Fruit fly (Drosophila melanogaster): ENCODE measurements around the gene RhoGEF3.
A peak's percentile ranks its signal among the peaks of the same experiment; 100 is the strongest.

RhoGEF3 gene

DNA sequence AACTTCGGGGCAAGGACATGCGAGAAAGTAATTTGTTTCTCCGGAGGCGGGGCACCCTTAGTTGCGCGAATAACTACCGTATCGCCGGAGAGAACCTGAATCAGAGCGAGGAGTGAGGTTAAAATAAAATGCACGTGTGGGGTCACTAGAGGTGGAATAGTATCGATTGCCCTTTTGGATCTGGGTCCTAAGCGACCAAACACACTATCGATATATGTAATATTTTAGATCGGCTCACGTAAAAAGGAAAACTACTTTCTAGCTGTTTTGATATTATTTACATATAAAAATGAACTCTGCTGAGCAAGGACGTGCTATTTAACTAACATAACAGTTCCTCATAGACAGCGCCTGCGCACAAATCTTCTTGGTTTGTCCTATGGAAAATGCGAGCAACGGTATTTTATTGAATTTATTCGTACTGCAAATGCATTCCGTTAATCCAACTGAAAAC lies 14.5 kb upstream of the RhoGEF3 start (continued):
- TF ChIP-seq CG13775 (GFP tag; optimal IDR thresholded peaks at IDR 0.05) (no peak), CG12071 (GFP tag; optimal IDR thresholded peaks at IDR 0.05) (no peak), CG6854 (GFP tag; optimal IDR thresholded peaks at IDR 0.05) (peak; percentile 6), scrt (GFP tag; optimal IDR thresholded peaks at IDR 0.05) (no peak), CG17568 (GFP tag; optimal IDR thresholded peaks at IDR 0.05) (no peak), kni (GFP tag; optimal IDR thresholded peaks at IDR 0.05) (peak; percentile 1), lola (GFP tag; optimal IDR thresholded peaks at IDR 0.05) (no peak), gro (GFP tag; optimal IDR thresholded peaks at IDR 0.05) (no peak), ab (GFP tag; optimal IDR thresholded peaks at IDR 0.05) (no peak), eyg (GFP tag; optimal IDR thresholded peaks at IDR 0.05) (no peak), Fer1 (GFP tag; optimal IDR thresholded peaks at IDR 0.05) (no peak), CG3838 (GFP tag; optimal IDR thresholded peaks at IDR 0.05) (no peak), CG10321 (GFP tag; IDR thresholded peaks at IDR 0.05) (peak; percentile 50; the same call in 1 of the 2 replicates), CG34376 (GFP tag; optimal IDR thresholded peaks at IDR 0.05) (peak; percentile 43), pros (GFP tag; optimal IDR thresholded peaks at IDR 0.05) (no peak), crp (GFP tag; optimal IDR thresholded peaks at IDR 0.05) (peak in 1 of 2 experiments; percentile 37), al (GFP tag; IDR thresholded peaks at IDR 0.05) (no peak), Ptx1 (GFP tag; IDR thresholded peaks at IDR 0.05) (no peak), cad (GFP tag; optimal IDR thresholded peaks at IDR 0.05) (no peak), CG12299 (tag; optimal IDR thresholded peaks at IDR 0.05) (peak; percentile 2), Deaf1 (tag; optimal IDR thresholded peaks at IDR 0.05) (no peak), wdn (GFP tag; IDR thresholded peaks at IDR 0.05) (no peak), pan (optimal IDR thresholded peaks at IDR 0.05) (no peak), pan (GFP tag; optimal IDR thresholded peaks at IDR 0.05 in 1 of 2, IDR thresholded peaks at IDR 0.05 in 1 of 2) (no peak), Side (GFP tag; optimal IDR thresholded peaks at IDR 0.05) (no peak), lbe (GFP tag; optimal IDR thresholded peaks at IDR 0.05) (no peak), so (GFP tag; IDR thresholded peaks at IDR 0.05) (no peak), Tbp (GFP tag; optimal IDR thresholded peaks at IDR 0.05) (no peak), Nf-YA (GFP tag; IDR thresholded peaks at IDR 0.05) (no peak), ttk (GFP tag; IDR thresholded peaks at IDR 0.05) (no peak), Dad (GFP tag; optimal IDR thresholded peaks at IDR 0.05) (no peak), slou (GFP tag; optimal IDR thresholded peaks at IDR 0.05) (no peak), hth (optimal IDR thresholded peaks at IDR 0.05) (no peak), dmrt11E (tag; optimal IDR thresholded peaks at IDR 0.05) (no peak), zfh1 (GFP tag; IDR thresholded peaks at IDR 0.05) (no peak), ara (GFP tag; IDR thresholded peaks at IDR 0.05) (no peak), Sry-δ (GFP tag; optimal IDR thresholded peaks at IDR 0.05) (peak; percentile 89), CG17912 (GFP tag; optimal IDR thresholded peaks at IDR 0.05) (no peak), ato (GFP tag; IDR thresholded peaks at IDR 0.05; ENCODE audit: partially characterized antibody) (peak; percentile 77), dati (GFP tag; IDR thresholded peaks at IDR 0.05) (no peak), CG12391 (tag; optimal IDR thresholded peaks at IDR 0.05) (peak; percentile 1), Max (GFP tag; optimal IDR thresholded peaks at IDR 0.05) (peak; percentile 85), CG10147 (GFP tag; optimal IDR thresholded peaks at IDR 0.05) (no peak), Lhr (GFP tag; optimal IDR thresholded peaks at IDR 0.05) (no peak), CG30020 (tag; optimal IDR thresholded peaks at IDR 0.05) (no peak), Dll (GFP tag; IDR thresholded peaks at IDR 0.05; ENCODE audit: partially characterized antibody) (peak; percentile 85)

Data from whole organism, embryonic.